Worm (Caenorhabditis elegans) whole organism, midembryonic: ENCODE measurements around the gene Y39G8B.1.
"Not testable (repeated sequence)": the region's sequence is repeated elsewhere in the genome, so short reads cannot be mapped to it uniquely, and the experiment has no call there.

ENCODE experiments used
- T22C8.4 ChIP-seq: fragments of 200-800 bp; sonication (Bioruptor generic); IDR thresholded peaks from 2 replicates; pipeline ENCODE4 v1.3.6; 2022; ENCODE audit warnings: missing genetic modification characterization, missing compliant biosample characterization
- cog-1 ChIP-seq: sonication (generic microtip); optimal IDR thresholded peaks from 2 replicates; lab custom pipeline; 2016; ENCODE audit warnings: missing genetic modification characterization, missing compliant biosample characterization
- flt-1 ChIP-seq: fragments of 200-800 bp; sonication (Bioruptor generic); IDR thresholded peaks from 2 replicates; pipeline ENCODE4 v1.3.6; 2022; ENCODE audit warnings: missing genetic modification characterization, missing compliant biosample characterization
- klf-2 ChIP-seq: fragments of 200-800 bp; sonication (Bioruptor generic); conservative IDR thresholded peaks from 2 replicates; pipeline ENCODE4 v1.3.6; 2022; ENCODE audit warnings: missing genetic modification reagents, missing genetic modification characterization, missing compliant biosample characterization
- med-1 ChIP-seq: sonication (generic microtip); optimal IDR thresholded peaks from 2 replicates; lab custom pipeline; 2017; ENCODE audit warnings: missing genetic modification characterization, mild to moderate bottlenecking, missing compliant biosample characterization, antibody characterized with exemption, missing genetic modification reagents; ENCODE audit not compliant: insufficient read depth
- ref-1 ChIP-seq: fragments of 200-800 bp; sonication (Bioruptor generic); conservative IDR thresholded peaks from 2 replicates; pipeline ENCODE4 v1.3.6; 2022; ENCODE audit warnings: missing genetic modification reagents, missing genetic modification characterization, missing compliant biosample characterization
- tab-1 ChIP-seq: fragments of 200-800 bp; sonication (Bioruptor generic); IDR thresholded peaks from 2 replicates; pipeline ENCODE4 v1.3.6; 2022; ENCODE audit warnings: missing genetic modification characterization, missing compliant biosample characterization
- ztf-23 ChIP-seq: fragments of 200-800 bp; sonication (Bioruptor generic); IDR thresholded peaks from 2 replicates; pipeline ENCODE4 v1.3.6; 2022; ENCODE audit warnings: missing genetic modification reagents, missing genetic modification characterization, missing compliant biosample characterization
- ztf-29 ChIP-seq: fragments of 200-800 bp; sonication (Bioruptor generic); IDR thresholded peaks from 2 replicates; pipeline ENCODE4 v1.3.6; 2022; ENCODE audit warnings: missing genetic modification reagents, missing genetic modification characterization, missing compliant biosample characterization

Gene Y39G8B.1

DNA sequence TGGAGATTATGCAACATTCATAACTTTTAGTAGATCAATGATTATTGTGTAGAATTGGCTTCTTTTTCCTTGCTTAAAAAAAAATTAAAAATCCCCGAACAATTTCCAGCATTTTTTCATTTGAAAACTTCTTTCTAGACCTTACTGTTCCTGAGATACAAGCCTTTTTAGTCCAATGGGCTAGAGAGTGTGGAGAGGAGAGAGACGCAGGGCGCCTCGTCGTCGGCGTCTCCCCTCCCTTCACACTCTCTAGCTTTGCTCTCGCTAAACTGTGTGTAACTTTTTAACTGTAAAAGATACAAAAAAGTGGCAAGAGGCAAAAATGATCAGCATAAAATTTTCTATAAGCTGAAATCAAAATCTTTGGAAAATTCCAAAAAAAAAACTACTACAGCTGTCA is 31.6 kb upstream of the Y39G8B.1 start:
- TF ChIP-seq ref-1 (GFP tag; lab: Robert Waterston, UW) (no peak), med-1 (GFP tag; lab: Kevin White, UChicago) (no peak), tab-1 (GFP tag; lab: Robert Waterston, UW) (no peak), ztf-23 (GFP tag; lab: Robert Waterston, UW) (no peak), klf-2 (GFP tag; lab: Robert Waterston, UW) (no peak), ztf-29 (GFP tag; lab: Robert Waterston, UW) (no peak), T22C8.4 (GFP tag; lab: Robert Waterston, UW) (no peak), flt-1 (GFP tag; lab: Robert Waterston, UW) (no peak), cog-1 (tag; lab: Kevin White, UChicago) (no peak)

DNA sequence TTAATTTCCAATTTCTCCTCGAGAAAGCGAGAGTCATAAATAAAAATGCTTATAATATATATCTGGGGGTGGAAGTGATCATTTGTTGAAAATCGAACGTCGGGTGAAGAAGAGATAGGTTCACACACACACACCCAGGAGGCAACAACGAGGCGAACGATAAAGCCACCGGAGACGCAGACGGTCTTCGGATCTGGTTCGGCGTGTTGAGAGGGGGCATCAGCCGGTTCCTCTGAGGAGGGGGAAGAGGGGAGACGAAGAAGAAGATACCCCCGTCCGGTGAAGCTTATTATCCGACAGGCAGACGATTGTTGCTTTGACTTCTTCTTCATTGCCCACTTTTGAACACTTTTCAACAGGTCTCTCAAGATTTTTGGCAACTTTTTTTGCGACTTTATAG is 31.2 kb upstream of the Y39G8B.1 start:
- no peak for TF ChIP-seq tab-1 (GFP tag; lab: Robert Waterston, UW)
- TF ChIP-seq flt-1 (GFP tag; lab: Robert Waterston, UW) = no peak
- TF ChIP-seq med-1 (GFP tag; lab: Kevin White, UChicago) = no peak
- TF ChIP-seq ref-1 (GFP tag; lab: Robert Waterston, UW) = no peak
- no peak for TF ChIP-seq cog-1 (tag; lab: Kevin White, UChicago)
- TF ChIP-seq ztf-23 (GFP tag; lab: Robert Waterston, UW) = no peak

DNA sequence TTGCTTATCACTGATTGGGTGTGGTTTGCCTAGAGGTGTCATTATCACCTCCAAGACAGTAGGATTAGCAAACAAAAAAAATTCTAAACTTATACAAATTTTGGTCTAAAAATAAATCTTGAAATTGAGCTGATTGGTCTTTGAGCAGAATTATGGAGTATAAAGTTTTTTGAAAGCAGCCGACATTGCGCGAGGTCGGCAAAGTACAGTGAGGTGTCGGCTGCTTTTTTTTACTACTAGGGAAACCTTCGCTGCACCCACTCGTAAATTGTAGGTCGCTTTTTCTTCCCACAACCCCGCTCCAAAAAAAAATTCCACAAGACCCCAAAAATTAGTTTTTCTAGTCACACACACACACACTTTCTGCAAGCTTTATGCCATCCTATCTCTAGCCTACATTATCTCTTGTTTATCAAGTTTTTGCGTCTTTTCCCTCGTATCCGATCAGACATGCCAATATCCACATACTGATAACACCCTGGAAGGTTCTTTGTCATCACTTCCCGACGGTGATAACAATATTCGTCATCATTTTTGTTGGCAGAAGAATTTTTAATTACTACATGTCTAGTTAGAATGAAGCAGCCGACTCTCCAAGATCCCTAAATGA is 30.3 kb upstream of the Y39G8B.1 start:
- no peak for TF ChIP-seq T22C8.4 (GFP tag; lab: Robert Waterston, UW)
- no peak for TF ChIP-seq ztf-29 (GFP tag; lab: Robert Waterston, UW)
- TF ChIP-seq ref-1 (GFP tag; lab: Robert Waterston, UW) = no peak
- no peak for TF ChIP-seq cog-1 (tag; lab: Kevin White, UChicago)

DNA sequence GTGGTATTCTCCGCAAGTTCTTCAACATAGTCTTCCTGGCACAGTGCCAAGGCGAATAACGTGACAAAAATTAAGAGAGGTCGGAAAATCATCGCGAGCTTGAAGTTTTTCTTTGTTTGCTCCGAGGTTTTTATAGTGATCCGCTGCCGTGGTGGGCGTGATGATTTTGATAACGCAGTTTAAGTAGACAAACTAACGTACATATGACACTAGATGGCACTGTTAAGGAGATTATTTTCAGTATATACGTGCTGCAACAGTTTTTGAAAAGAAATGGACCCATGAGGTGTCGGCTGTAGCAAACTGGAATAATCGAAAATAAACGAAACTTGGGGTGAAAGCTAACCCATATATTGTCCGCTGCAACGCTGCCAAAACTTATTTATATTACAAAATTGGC is 28.6 kb upstream of the Y39G8B.1 start, which contains the start of gene F01D5.5:
F01D5.5 (minus strand) TSS at position 101 of the 400 bp plus-strand sequence.
- no peak for TF ChIP-seq ztf-23 (GFP tag; lab: Robert Waterston, UW)
- no peak for TF ChIP-seq klf-2 (GFP tag; lab: Robert Waterston, UW)
- TF ChIP-seq ref-1 (GFP tag; lab: Robert Waterston, UW) = no peak
- no peak for TF ChIP-seq tab-1 (GFP tag; lab: Robert Waterston, UW)
- TF ChIP-seq flt-1 (GFP tag; lab: Robert Waterston, UW) = no peak
- no peak for TF ChIP-seq T22C8.4 (GFP tag; lab: Robert Waterston, UW)

DNA sequence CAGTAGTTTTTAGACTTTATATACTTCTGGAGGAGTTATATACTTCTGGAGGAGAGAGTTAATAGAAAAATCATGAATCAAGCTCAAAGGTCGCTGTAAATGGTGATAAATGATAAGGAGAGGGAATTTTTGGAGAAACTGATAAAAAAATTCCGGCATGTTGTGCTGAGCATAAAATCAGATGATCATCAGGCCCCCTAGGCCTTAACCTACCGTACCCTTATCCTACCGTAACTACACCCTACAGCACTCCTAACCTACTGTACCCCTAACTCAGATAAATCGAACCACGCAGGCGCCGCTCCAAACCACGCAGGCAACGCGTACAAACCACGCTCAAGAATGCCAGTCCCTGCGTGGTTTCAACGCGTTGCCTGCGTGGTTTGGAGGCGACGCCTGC is 26.4 kb upstream of the Y39G8B.1 start, which contains the start of gene F01D5.3:
F01D5.3 (minus strand) TSS at position 101 of the 400 bp plus-strand sequence.
- TF ChIP-seq med-1 (GFP tag; lab: Kevin White, UChicago); flt-1 (GFP tag; lab: Robert Waterston, UW); cog-1 (tag; lab: Kevin White, UChicago): not testable (repeated sequence)

DNA sequence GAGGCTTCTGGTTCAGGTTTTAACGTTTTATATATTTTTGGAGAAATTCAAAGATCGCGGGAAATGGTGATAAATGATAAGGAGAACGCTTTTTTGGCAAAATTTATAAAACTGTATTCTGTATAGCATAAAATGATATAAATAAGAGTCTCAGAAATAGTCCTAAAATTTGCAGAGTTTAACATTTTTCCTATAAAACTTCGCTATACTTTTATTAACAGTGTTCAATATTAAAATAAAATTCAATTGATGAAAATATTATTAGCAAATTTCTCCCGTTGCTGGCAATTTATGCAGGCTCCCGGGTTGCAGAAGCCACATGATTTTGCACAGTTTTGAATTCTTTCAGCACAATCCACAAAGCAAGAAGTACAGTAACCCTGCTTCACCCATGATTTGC is 25.4 kb upstream of the Y39G8B.1 start, which contains the start of gene F01D5.2:
F01D5.2 (minus strand) TSS at position 101 of the 400 bp plus-strand sequence.
- TF ChIP-seq flt-1 (GFP tag; lab: Robert Waterston, UW) = no peak
- no peak for TF ChIP-seq T22C8.4 (GFP tag; lab: Robert Waterston, UW)
- no peak for TF ChIP-seq cog-1 (tag; lab: Kevin White, UChicago)
- TF ChIP-seq ref-1 (GFP tag; lab: Robert Waterston, UW) = no peak
- TF ChIP-seq ztf-29 (GFP tag; lab: Robert Waterston, UW) = no peak
- TF ChIP-seq med-1 (GFP tag; lab: Kevin White, UChicago) = no peak
- TF ChIP-seq tab-1 (GFP tag; lab: Robert Waterston, UW) = no peak
- TF ChIP-seq ztf-23 (GFP tag; lab: Robert Waterston, UW) = no peak
- no peak for TF ChIP-seq klf-2 (GFP tag; lab: Robert Waterston, UW)

DNA sequence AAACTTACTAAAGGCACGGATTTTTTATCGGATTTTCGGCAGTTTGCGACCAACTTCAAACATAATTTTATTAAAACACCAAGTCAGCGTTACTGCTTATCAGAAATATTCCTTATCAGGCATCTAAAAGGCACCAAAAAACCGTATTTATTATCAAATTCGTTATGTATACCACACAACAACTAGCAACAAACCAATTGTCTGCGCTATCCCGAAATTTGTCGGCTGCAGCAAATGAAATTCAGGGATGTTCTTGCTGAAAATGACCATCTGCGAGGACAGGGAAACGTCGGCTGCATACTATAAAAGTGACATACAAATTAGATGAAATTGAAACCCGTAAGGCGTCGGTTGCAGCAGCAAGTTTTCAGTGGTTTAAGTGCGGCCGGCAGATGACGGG is 24.4 kb upstream of the Y39G8B.1 start:
- TF ChIP-seq tab-1 (GFP tag; lab: Robert Waterston, UW) (no peak), ztf-29 (GFP tag; lab: Robert Waterston, UW) (no peak), cog-1 (tag; lab: Kevin White, UChicago) (no peak), ztf-23 (GFP tag; lab: Robert Waterston, UW) (no peak), ref-1 (GFP tag; lab: Robert Waterston, UW) (no peak), klf-2 (GFP tag; lab: Robert Waterston, UW) (no peak), med-1 (GFP tag; lab: Kevin White, UChicago) (no peak), flt-1 (GFP tag; lab: Robert Waterston, UW) (no peak), T22C8.4 (GFP tag; lab: Robert Waterston, UW) (no peak)

DNA sequence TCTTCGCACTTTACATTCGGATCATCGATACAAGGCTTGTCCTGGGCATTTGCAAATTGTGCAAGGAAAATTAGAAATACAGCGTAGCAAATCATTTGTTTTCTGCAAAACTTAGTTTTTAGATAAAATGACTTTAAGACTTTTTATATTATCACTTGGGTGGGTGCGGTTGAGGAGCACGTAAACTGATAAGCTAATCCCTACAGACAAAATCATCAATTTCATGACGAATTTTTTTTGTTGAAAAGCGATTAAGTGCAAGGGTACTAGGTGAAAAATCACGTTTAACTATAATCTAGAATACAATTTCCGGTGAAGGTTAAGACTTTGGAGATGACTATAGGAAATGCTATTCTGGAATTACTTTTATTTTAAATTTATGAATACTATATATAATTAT is 23.9 kb upstream of the Y39G8B.1 start, which contains the start of gene F01D5.1:
F01D5.1 (minus strand) TSS at position 105 of the 400 bp plus-strand sequence.
- TF ChIP-seq tab-1 (GFP tag; lab: Robert Waterston, UW) (no peak), flt-1 (GFP tag; lab: Robert Waterston, UW) (no peak), cog-1 (tag; lab: Kevin White, UChicago) (no peak), klf-2 (GFP tag; lab: Robert Waterston, UW) (no peak), ref-1 (GFP tag; lab: Robert Waterston, UW) (no peak)

DNA sequence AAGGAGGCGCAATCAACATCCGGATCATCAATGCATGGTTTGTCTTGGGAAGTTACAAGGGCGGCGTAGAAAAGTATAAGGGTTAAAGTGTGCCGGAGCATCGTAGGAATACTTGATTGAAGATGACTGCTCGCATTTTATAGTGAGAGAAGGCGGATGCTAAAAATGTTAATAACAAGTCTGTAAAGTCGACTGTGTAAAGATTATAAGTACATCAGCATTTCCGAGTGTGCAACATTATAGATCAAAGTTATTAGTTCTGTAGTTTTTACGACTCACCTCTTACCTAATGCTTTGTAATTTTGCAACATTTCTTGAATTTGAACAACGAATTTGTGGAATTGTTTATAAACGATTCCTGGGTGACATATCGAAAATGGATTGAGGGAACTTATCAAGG is 21.3 kb upstream of the Y39G8B.1 start, which contains the start of gene Y39G8B.7:
Y39G8B.7 (minus strand) TSS at position 101 of the 400 bp plus-strand sequence.
- TF ChIP-seq T22C8.4 (GFP tag; lab: Robert Waterston, UW) = no peak
- no peak for TF ChIP-seq ztf-23 (GFP tag; lab: Robert Waterston, UW)
- TF ChIP-seq ztf-29 (GFP tag; lab: Robert Waterston, UW) = no peak
- no peak for TF ChIP-seq tab-1 (GFP tag; lab: Robert Waterston, UW)
- no peak for TF ChIP-seq med-1 (GFP tag; lab: Kevin White, UChicago)
- TF ChIP-seq cog-1 (tag; lab: Kevin White, UChicago) = no peak
- TF ChIP-seq flt-1 (GFP tag; lab: Robert Waterston, UW) = no peak
- no peak for TF ChIP-seq ref-1 (GFP tag; lab: Robert Waterston, UW)
- TF ChIP-seq klf-2 (GFP tag; lab: Robert Waterston, UW) = no peak
